Worm (Caenorhabditis elegans) whole organism, late embryonic: Measurements from ENCODE around the gene srj-33.

ENCODE experiments used
- C08G9.2 ChIP-seq: sonication (generic microtip); optimal IDR thresholded peaks from 2 replicates; lab custom pipeline; 2016; ENCODE audit warnings: mild to moderate bottlenecking, missing genetic modification characterization, moderate library complexity, missing compliant biosample characterization
- C38D4.7 ChIP-seq: fragments of 200-800 bp; sonication (Bioruptor generic); optimal IDR thresholded peaks from 2 replicates; lab custom pipeline; 2018; ENCODE audit warnings: mild to moderate bottlenecking, missing genetic modification characterization, moderate library complexity, missing compliant biosample characterization
- F13H6.1 ChIP-seq: sonication (generic microtip); optimal IDR thresholded peaks from 2 replicates; lab custom pipeline; 2016; ENCODE audit warnings: missing genetic modification characterization, missing compliant biosample characterization
- K09A11.1 ChIP-seq: sonication (generic microtip); optimal IDR thresholded peaks from 2 replicates; lab custom pipeline; 2017; ENCODE audit warnings: antibody characterized with exemption, mild to moderate bottlenecking, missing genetic modification characterization, missing compliant biosample characterization; ENCODE audit not compliant: insufficient read depth
- ceh-14 ChIP-seq: sonication (generic microtip); optimal IDR thresholded peaks from 2 replicates; lab custom pipeline; 2016; ENCODE audit warnings: missing genotype, missing genetic modification characterization, missing compliant biosample characterization
- ceh-19 ChIP-seq: fragments of 200-800 bp; sonication (Bioruptor generic); optimal IDR thresholded peaks from 2 replicates; lab custom pipeline; 2018; ENCODE audit warnings: mild to moderate bottlenecking, missing genetic modification characterization, missing compliant biosample characterization
- ceh-2 ChIP-seq: sonication (generic microtip); optimal IDR thresholded peaks from 2 replicates; lab custom pipeline; 2016; ENCODE audit warnings: missing genotype, missing genetic modification characterization, missing compliant biosample characterization
- ceh-30 ChIP-seq: fragments of 150-350 bp; optimal IDR thresholded peaks from 2 replicates; lab custom pipeline; 2014; ENCODE audit warnings: missing biosample characterization, missing genetic modification characterization
- ceh-6 ChIP-seq: fragments of 200-800 bp; sonication (Bioruptor generic); optimal IDR thresholded peaks from 2 replicates; lab custom pipeline; 2018; ENCODE audit warnings: mild to moderate bottlenecking, missing genetic modification characterization, missing compliant biosample characterization
- dmd-4 ChIP-seq: sonication (generic microtip); optimal IDR thresholded peaks from 2 replicates; lab custom pipeline; 2016; ENCODE audit warnings: borderline replicate concordance, missing genetic modification characterization, missing compliant biosample characterization
- elt-2 ChIP-seq: sonication (generic microtip); optimal IDR thresholded peaks from 2 replicates; lab custom pipeline; 2016; ENCODE audit warnings: missing genetic modification reagents, missing genetic modification characterization, missing compliant biosample characterization
- elt-4 ChIP-seq: sonication (generic microtip); optimal IDR thresholded peaks from 2 replicates; lab custom pipeline; 2016; ENCODE audit warnings: missing genetic modification characterization, missing compliant biosample characterization
- ets-4 ChIP-seq: sonication (generic microtip); optimal IDR thresholded peaks from 2 replicates; lab custom pipeline; 2016; ENCODE audit warnings: missing genetic modification characterization, missing compliant biosample characterization
- eyg-1 ChIP-seq: sonication (generic microtip); optimal IDR thresholded peaks from 2 replicates; lab custom pipeline; 2016; ENCODE audit warnings: missing genotype, missing genetic modification characterization, missing compliant biosample characterization
- fkh-10 ChIP-seq: fragments of 150-350 bp; optimal IDR thresholded peaks from 2 replicates; lab custom pipeline; 2014; ENCODE audit warnings: missing biosample characterization, missing genetic modification reagents, missing genetic modification characterization
- gmeb-2 ChIP-seq: sonication (generic microtip); optimal IDR thresholded peaks from 2 replicates; lab custom pipeline; 2016; ENCODE audit warnings: missing genetic modification characterization, inconsistent platforms, missing compliant biosample characterization
- hlh-13 ChIP-seq: fragments of 200-800 bp; sonication (Bioruptor generic); optimal IDR thresholded peaks from 2 replicates; lab custom pipeline; 2018; ENCODE audit warnings: mild to moderate bottlenecking, missing genetic modification characterization, missing compliant biosample characterization
- hlh-15 ChIP-seq: sonication (generic microtip); optimal IDR thresholded peaks from 2 replicates; lab custom pipeline; 2016; ENCODE audit warnings: missing genetic modification characterization, missing compliant biosample characterization
- hlh-30 ChIP-seq: sonication (generic microtip); optimal IDR thresholded peaks from 2 replicates; lab custom pipeline; 2017; ENCODE audit warnings: antibody characterized with exemption, missing genetic modification characterization, missing compliant biosample characterization; ENCODE audit not compliant: insufficient read depth
- hlh-6 ChIP-seq: sonication (generic microtip); optimal IDR thresholded peaks from 2 replicates; lab custom pipeline; 2016; ENCODE audit warnings: missing genotype, missing genetic modification characterization, missing compliant biosample characterization
- hlh-8 ChIP-seq: sonication (generic microtip); optimal IDR thresholded peaks from 2 replicates; lab custom pipeline; 2016; ENCODE audit warnings: missing genotype, missing genetic modification characterization, missing compliant biosample characterization
- lim-6 ChIP-seq: sonication (generic microtip); optimal IDR thresholded peaks from 2 replicates; lab custom pipeline; 2016; ENCODE audit warnings: missing genetic modification characterization, missing compliant biosample characterization
- madf-2 ChIP-seq: sonication (generic microtip); optimal IDR thresholded peaks from 2 replicates; lab custom pipeline; 2017; ENCODE audit warnings: missing genetic modification characterization, missing compliant biosample characterization
- mec-3 ChIP-seq: sonication (generic microtip); optimal IDR thresholded peaks from 2 replicates; lab custom pipeline; 2016; ENCODE audit warnings: borderline replicate concordance, missing genetic modification characterization, missing compliant biosample characterization
- nfya-1 ChIP-seq: sonication (generic microtip); optimal IDR thresholded peaks from 2 replicates; lab custom pipeline; 2017; ENCODE audit warnings: missing genetic modification characterization, mild to moderate bottlenecking, missing compliant biosample characterization, antibody characterized with exemption, moderate library complexity
- odd-2 ChIP-seq: sonication (generic microtip); optimal IDR thresholded peaks from 2 replicates; lab custom pipeline; 2017; ENCODE audit warnings: antibody characterized with exemption, mild to moderate bottlenecking, missing genetic modification characterization, missing compliant biosample characterization
- pat-9 ChIP-seq: fragments of 200-800 bp; sonication (Bioruptor generic); optimal IDR thresholded peaks from 2 replicates; lab custom pipeline; 2018; ENCODE audit warnings: mild to moderate bottlenecking, missing genetic modification characterization, moderate library complexity, missing compliant biosample characterization
- pax-1 ChIP-seq: fragments of 150-350 bp; optimal IDR thresholded peaks from 2 replicates; lab custom pipeline; 2014; ENCODE audit warnings: missing biosample characterization, missing genetic modification characterization
- pha-4 ChIP-seq: fragments of 150-350 bp; optimal IDR thresholded peaks from 2 replicates; lab custom pipeline; 2018; ENCODE audit warnings: missing biosample characterization, missing genetic modification reagents, missing genetic modification characterization
- pqm-1 ChIP-seq: sonication (generic microtip); optimal IDR thresholded peaks from 2 replicates; lab custom pipeline; 2016; ENCODE audit warnings: missing genetic modification characterization, missing compliant biosample characterization
- pros-1 ChIP-seq: fragments of 150-350 bp; optimal IDR thresholded peaks from 2 replicates; lab custom pipeline; 2014; ENCODE audit warnings: missing biosample characterization, missing genetic modification reagents, missing genetic modification characterization
- ref-2 ChIP-seq: sonication (generic microtip); optimal IDR thresholded peaks from 2 replicates; lab custom pipeline; 2016; ENCODE audit warnings: missing genetic modification characterization, missing compliant biosample characterization
- rnt-1 ChIP-seq: sonication (generic microtip); optimal IDR thresholded peaks from 2 replicates; lab custom pipeline; 2016; ENCODE audit warnings: missing genetic modification characterization, missing compliant biosample characterization
- sox-2 ChIP-seq: fragments of 200-800 bp; sonication (Bioruptor generic); IDR thresholded peaks from 2 replicates; pipeline ENCODE4 v1.3.6; 2022; ENCODE audit warnings: missing genetic modification reagents, missing genetic modification characterization, missing compliant biosample characterization
- sox-4 ChIP-seq: sonication (generic microtip); optimal IDR thresholded peaks from 2 replicates; lab custom pipeline; 2017; ENCODE audit warnings: mild to moderate bottlenecking, missing genetic modification characterization, inconsistent platforms, missing compliant biosample characterization
- syd-9 ChIP-seq: sonication (generic microtip); optimal IDR thresholded peaks from 2 replicates; lab custom pipeline; 2016; ENCODE audit warnings: mild to moderate bottlenecking, missing genetic modification characterization, moderate library complexity, missing compliant biosample characterization
- unc-3 ChIP-seq, 2 experiments: fragments of 200-800 bp in 1 of 2; sonication (Bioruptor generic) in 1 of 2; sonication (generic microtip) in 1 of 2; conservative IDR thresholded peaks in 1 of 2; optimal IDR thresholded peaks in 1 of 2; 2 replicates each; pipeline versions ENCODE4 v1.3.6 to Lab custom; 2016 to 2022; ENCODE audit warnings: missing compliant biosample characterization in 2 of 2, missing genetic modification characterization in 2 of 2, missing genetic modification reagents in 1 of 2
- unc-42 ChIP-seq: sonication (generic microtip); optimal IDR thresholded peaks from 2 replicates; lab custom pipeline; 2016; ENCODE audit warnings: missing genotype, missing genetic modification characterization, missing compliant biosample characterization
- zip-5 ChIP-seq: sonication (generic microtip); optimal IDR thresholded peaks from 2 replicates; lab custom pipeline; 2016; ENCODE audit warnings: missing genetic modification characterization, missing compliant biosample characterization
- ztf-16 ChIP-seq: sonication (generic microtip); optimal IDR thresholded peaks from 2 replicates; lab custom pipeline; 2017; ENCODE audit warnings: missing genetic modification characterization, missing compliant biosample characterization

srj-33 gene

ce11 chrV:9970119-9970518, 32.8 kb upstream of the srj-33 start (continued):
- TF ChIP-seq odd-2 (tag; lab: Kevin White, UChicago) (peak; percentile 43), C08G9.2 (peak; percentile 88), pros-1 (peak; percentile 60), unc-3 (GFP tag; conservative IDR thresholded peaks at IDR 0.05; lab: Robert Waterston, UW) (peak; percentile 82), unc-3 (tag; optimal IDR thresholded peaks at IDR 0.05; lab: Kevin White, UChicago) (peak; percentile 90), madf-2 (peak; percentile 87), ceh-30 (tag; lab: Kevin White, UChicago) (peak; percentile 38), hlh-6 (tag; lab: Kevin White, UChicago) (peak; percentile 95), lim-6 (tag; lab: Kevin White, UChicago) (peak; percentile 77), ets-4 (tag; lab: Kevin White, UChicago) (peak; percentile 71), hlh-13 (GFP tag; lab: Kevin White, UChicago) (peak; percentile 90), hlh-15 (tag; lab: Kevin White, UChicago) (peak; percentile 93), K09A11.1 (tag; lab: Kevin White, UChicago) (peak; percentile 61), ceh-6 (GFP tag; lab: Kevin White, UChicago) (peak; percentile 94), pqm-1 (tag; lab: Kevin White, UChicago) (peak; percentile 90), zip-5 (tag; lab: Kevin White, UChicago) (peak; percentile 74), elt-2 (tag; lab: Kevin White, UChicago) (peak; percentile 93), gmeb-2 (peak; percentile 97), pha-4 (no peak), unc-42 (tag; lab: Kevin White, UChicago) (peak; percentile 78), hlh-30 (peak; percentile 42), rnt-1 (peak; percentile 77), ztf-16 (tag; lab: Kevin White, UChicago) (peak; percentile 95), F13H6.1 (peak; percentile 94), nfya-1 (tag; lab: Kevin White, UChicago) (peak; percentile 78), C38D4.7 (GFP tag; lab: Kevin White, UChicago) (peak; percentile 91), syd-9 (peak; percentile 96), fkh-10 (GFP tag; lab: Kevin White, UChicago) (peak; percentile 15), elt-4 (tag; lab: Kevin White, UChicago) (peak; percentile 87), eyg-1 (tag; lab: Kevin White, UChicago) (peak; percentile 81), mec-3 (tag; lab: Kevin White, UChicago) (peak; percentile 69), sox-2 (GFP tag; lab: Robert Waterston, UW) (peak; percentile 89), dmd-4 (tag; lab: Kevin White, UChicago) (peak; percentile 95), pat-9 (tag; lab: Kevin White, UChicago) (peak; percentile 95), ref-2 (tag; lab: Kevin White, UChicago) (peak; percentile 83), ceh-14 (peak; percentile 95), sox-4 (tag; lab: Kevin White, UChicago) (peak; percentile 93), ceh-2 (tag; lab: Kevin White, UChicago) (peak; percentile 93), pax-1 (tag; lab: Kevin White, UChicago) (no peak), ceh-19 (GFP tag; lab: Kevin White, UChicago) (peak; percentile 96), hlh-8 (tag; lab: Kevin White, UChicago) (peak; percentile 79)

ce11 chrV:9965891-9966290, 28.6 kb upstream of the srj-33 start:
- TF ChIP-seq hlh-8 (tag; lab: Kevin White, UChicago) (no peak), mec-3 (tag; lab: Kevin White, UChicago) (no peak), unc-42 (tag; lab: Kevin White, UChicago) (peak; percentile 4)
